Fruit fly (Drosophila melanogaster) Kc167 (cell line): ENCODE results near the gene CG12229.

Experiments used
- Sin3A ChIP-seq: fragments of >200 bp; optimal IDR thresholded peaks from 2 replicates; lab custom pipeline; 2018; ENCODE audit warnings: missing external identifiers
- h ChIP-seq: fragments of >200 bp; optimal IDR thresholded peaks from 3 replicates; lab custom pipeline; 2018; ENCODE audit warnings: missing external identifiers

- TF ChIP-seq h (lab: Kevin White, UChicago), result no peak
- no peak for TF ChIP-seq Sin3A (lab: Kevin White, UChicago)
Measured at dm6 chr3L:17430390-17430789, 5.8 kb downstream of the CG12229 start.
